Worm (Caenorhabditis elegans) whole organism, midembryonic: ENCODE results near the gene clec-75.
A peak's percentile ranks its signal among the peaks of the same experiment; 100 is the strongest.

ENCODE experiments used
- T22C8.4 ChIP-seq: fragments of 200-800 bp; sonication (Bioruptor generic); IDR thresholded peaks from 2 replicates; pipeline ENCODE4 v1.3.6; 2022; ENCODE audit warnings: missing genetic modification characterization, missing compliant biosample characterization
- cog-1 ChIP-seq: sonication (generic microtip); optimal IDR thresholded peaks from 2 replicates; lab custom pipeline; 2016; ENCODE audit warnings: missing genetic modification characterization, missing compliant biosample characterization
- flt-1 ChIP-seq: fragments of 200-800 bp; sonication (Bioruptor generic); IDR thresholded peaks from 2 replicates; pipeline ENCODE4 v1.3.6; 2022; ENCODE audit warnings: missing genetic modification characterization, missing compliant biosample characterization
- klf-2 ChIP-seq: fragments of 200-800 bp; sonication (Bioruptor generic); conservative IDR thresholded peaks from 2 replicates; pipeline ENCODE4 v1.3.6; 2022; ENCODE audit warnings: missing genetic modification reagents, missing genetic modification characterization, missing compliant biosample characterization
- med-1 ChIP-seq: sonication (generic microtip); optimal IDR thresholded peaks from 2 replicates; lab custom pipeline; 2017; ENCODE audit warnings: missing genetic modification characterization, mild to moderate bottlenecking, missing compliant biosample characterization, antibody characterized with exemption, missing genetic modification reagents; ENCODE audit not compliant: insufficient read depth
- ref-1 ChIP-seq: fragments of 200-800 bp; sonication (Bioruptor generic); conservative IDR thresholded peaks from 2 replicates; pipeline ENCODE4 v1.3.6; 2022; ENCODE audit warnings: missing genetic modification reagents, missing genetic modification characterization, missing compliant biosample characterization
- tab-1 ChIP-seq: fragments of 200-800 bp; sonication (Bioruptor generic); IDR thresholded peaks from 2 replicates; pipeline ENCODE4 v1.3.6; 2022; ENCODE audit warnings: missing genetic modification characterization, missing compliant biosample characterization
- ztf-23 ChIP-seq: fragments of 200-800 bp; sonication (Bioruptor generic); IDR thresholded peaks from 2 replicates; pipeline ENCODE4 v1.3.6; 2022; ENCODE audit warnings: missing genetic modification reagents, missing genetic modification characterization, missing compliant biosample characterization
- ztf-29 ChIP-seq: fragments of 200-800 bp; sonication (Bioruptor generic); IDR thresholded peaks from 2 replicates; pipeline ENCODE4 v1.3.6; 2022; ENCODE audit warnings: missing genetic modification reagents, missing genetic modification characterization, missing compliant biosample characterization

clec-75 gene

DNA sequence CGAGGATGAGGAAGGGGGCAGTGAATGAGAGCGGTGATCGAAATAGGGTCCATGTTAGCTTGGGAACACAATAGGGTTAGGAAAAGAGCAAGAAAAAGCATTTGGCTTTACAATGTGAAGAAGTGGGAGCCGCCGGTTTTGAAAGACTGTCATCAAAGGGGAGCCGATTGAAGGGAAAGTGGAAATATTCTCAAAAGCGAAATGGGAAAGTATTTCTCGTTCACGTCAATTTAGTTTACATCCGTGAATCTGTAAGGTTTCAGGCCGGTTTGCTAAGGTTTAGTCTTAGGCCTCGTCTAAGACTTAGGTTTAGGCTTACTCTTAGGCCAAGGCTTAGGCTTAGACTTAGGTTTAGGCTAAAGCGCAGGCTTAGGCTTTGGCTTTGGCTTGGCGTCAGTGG lies 34.9 kb downstream of the clec-75 start, which contains the start of gene F47C12.7:
Gene F47C12.7 (minus strand): TSS at position 101 of the 400 bp plus-strand sequence.
- TF ChIP-seq ztf-23 (GFP tag; lab: Robert Waterston, UW), result no peak

DNA sequence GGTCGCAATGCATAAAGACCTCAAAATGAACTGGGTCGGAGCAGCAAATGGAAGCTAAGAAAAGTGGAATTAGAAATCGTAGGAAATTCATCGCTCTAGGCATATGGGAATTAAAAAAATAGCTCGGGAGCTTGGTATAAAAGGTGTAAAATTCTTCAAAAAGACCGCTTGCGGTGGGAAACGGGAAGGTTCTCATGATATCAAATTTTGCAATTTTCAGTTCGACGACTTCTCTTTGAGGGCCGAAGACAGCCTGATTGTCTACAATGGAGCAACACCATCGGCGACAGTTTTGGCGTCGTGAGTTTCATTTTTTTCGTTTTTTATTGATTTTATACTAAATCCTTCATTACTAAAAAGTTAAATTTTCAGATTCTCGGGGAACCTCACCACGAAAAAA lies 38.0 kb downstream of the clec-75 start, which contains the start of gene F47C12.8:
Gene F47C12.8 (minus strand): TSS at position 101 of the 400 bp plus-strand sequence.
- TF ChIP-seq flt-1 (GFP tag; lab: Robert Waterston, UW), result no peak
- no peak for TF ChIP-seq cog-1 (tag; lab: Kevin White, UChicago)
- TF ChIP-seq ref-1 (GFP tag; lab: Robert Waterston, UW), result no peak

DNA sequence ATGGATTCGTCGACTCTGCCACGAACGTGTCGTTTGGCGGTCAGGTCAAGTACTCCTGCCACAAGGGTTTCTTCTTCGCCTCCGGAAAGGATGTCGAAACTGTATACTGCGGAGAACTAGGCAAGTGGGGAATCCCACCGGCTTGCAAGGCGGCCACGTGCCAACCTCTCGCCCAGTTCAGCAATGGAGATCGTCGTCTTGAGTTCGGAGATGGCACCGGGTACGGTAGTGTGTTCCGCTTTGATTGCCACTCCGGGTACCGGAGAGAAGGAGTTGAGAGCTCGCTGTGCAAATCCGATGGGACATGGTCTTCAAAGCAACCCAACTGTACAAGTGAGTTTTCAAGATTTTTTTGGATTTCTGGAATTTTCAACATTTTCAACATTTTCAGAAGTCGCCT lies 39.1 kb downstream of the clec-75 start:
- TF ChIP-seq klf-2 (GFP tag; lab: Robert Waterston, UW), result no peak
- TF ChIP-seq cog-1 (tag; lab: Kevin White, UChicago), result no peak
- TF ChIP-seq tab-1, result no peak
- no peak for TF ChIP-seq ref-1 (GFP tag; lab: Robert Waterston, UW)
- TF ChIP-seq med-1 (GFP tag; lab: Kevin White, UChicago), result no peak
- TF ChIP-seq flt-1 (GFP tag; lab: Robert Waterston, UW), result no peak
- TF ChIP-seq ztf-29 (GFP tag; lab: Robert Waterston, UW), result no peak
- TF ChIP-seq T22C8.4, result no peak
- TF ChIP-seq ztf-23 (GFP tag; lab: Robert Waterston, UW), result no peak

DNA sequence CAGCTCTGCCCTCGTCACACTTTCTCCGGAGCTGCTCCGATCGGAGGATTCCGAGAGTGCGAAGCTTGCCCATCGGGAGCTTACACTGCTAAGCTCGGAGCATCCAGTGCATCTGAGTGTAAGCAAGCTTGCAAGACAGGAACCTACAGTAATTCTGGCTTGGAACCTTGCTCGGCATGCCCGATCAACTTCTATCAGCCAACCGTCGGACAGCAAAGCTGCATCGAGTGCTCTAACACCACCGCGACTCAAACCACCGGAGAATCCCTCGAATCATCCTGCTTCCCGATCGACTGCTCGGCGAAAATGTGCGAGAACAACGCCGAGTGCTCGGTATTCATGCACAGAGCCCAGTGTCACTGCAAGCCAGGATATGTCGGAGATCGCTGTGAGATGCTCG lies 43.7 kb downstream of the clec-75 start:
- TF ChIP-seq ref-1 (GFP tag; lab: Robert Waterston, UW) (no peak), ztf-23 (GFP tag; lab: Robert Waterston, UW) (no peak), cog-1 (tag; lab: Kevin White, UChicago) (no peak), T22C8.4 (no peak), klf-2 (GFP tag; lab: Robert Waterston, UW) (no peak), flt-1 (GFP tag; lab: Robert Waterston, UW) (no peak)

DNA sequence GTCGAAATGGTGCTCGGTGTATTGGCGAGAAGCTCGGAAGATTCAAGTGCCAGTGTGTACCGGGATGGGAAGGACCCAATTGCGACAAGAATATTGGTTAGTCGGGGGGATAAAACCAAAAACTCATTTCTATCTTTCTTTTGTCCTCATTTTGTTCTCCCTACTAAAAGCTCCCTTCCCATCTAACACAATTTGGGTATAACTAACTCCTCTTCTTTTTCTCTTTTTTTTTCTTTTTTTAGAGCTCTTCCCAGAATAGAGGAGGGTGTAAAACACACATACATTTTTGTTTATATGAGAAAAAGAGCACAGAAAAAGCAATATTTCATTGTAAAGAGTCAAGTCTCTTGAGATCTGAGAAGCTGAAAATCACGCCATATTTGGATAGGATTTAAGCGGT lies 44.6 kb downstream of the clec-75 start:
- TF ChIP-seq flt-1 (GFP tag; lab: Robert Waterston, UW) (no peak), ref-1 (GFP tag; lab: Robert Waterston, UW) (no peak), ztf-29 (GFP tag; lab: Robert Waterston, UW) (no peak), tab-1 (no peak), cog-1 (tag; lab: Kevin White, UChicago) (no peak), med-1 (GFP tag; lab: Kevin White, UChicago) (no peak), ztf-23 (GFP tag; lab: Robert Waterston, UW) (no peak), klf-2 (GFP tag; lab: Robert Waterston, UW) (no peak), T22C8.4 (no peak)

DNA sequence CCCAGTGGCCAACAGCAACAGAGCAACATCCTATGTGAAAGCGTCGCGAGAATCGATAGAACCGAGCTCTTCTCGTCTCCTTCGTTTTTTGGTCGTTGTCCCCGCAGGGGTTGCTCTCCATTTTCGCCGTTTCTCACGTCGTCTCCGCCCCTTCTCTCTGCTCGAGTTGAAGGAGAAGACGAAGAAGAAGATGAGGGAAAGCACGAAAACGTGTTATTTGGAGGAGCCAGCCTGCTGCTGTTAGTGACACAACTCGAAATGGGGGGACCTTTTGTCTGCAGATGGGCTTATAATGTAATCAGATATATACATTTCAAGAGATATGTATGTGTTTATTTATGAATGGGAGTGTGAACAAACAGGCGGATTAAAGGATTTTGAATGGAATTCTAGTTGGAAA lies 47.2 kb downstream of the clec-75 start, which contains the start of gene W02C12.2:
Gene W02C12.2 (minus strand): TSS at position 277 of the 400 bp plus-strand sequence.
- TF ChIP-seq flt-1 (GFP tag; lab: Robert Waterston, UW) (no peak), ztf-23 (GFP tag; lab: Robert Waterston, UW) (peak; percentile 14; the same call in 1 of the 2 replicates)

DNA sequence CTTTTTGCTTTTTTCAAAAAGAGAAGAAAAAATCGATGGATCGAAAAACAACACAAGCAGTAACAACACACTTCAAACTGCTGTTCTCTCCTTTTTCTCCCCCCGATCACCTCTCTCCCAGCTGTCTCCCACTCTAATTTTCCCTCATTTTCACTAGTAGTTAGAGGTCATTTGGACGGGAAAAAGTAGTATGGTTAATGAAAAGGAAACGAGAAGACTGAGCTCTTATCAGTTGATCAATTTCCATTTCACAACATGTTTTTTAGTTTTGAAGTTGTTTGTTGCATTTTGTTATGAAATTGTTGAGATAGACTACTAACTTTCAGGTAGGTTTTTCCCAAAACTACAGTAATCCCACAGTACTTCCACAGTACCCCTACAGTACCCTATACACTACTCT lies 47.9 kb downstream of the clec-75 start:
- TF ChIP-seq med-1 (GFP tag; lab: Kevin White, UChicago) (no peak), T22C8.4 (no peak), tab-1 (no peak), klf-2 (GFP tag; lab: Robert Waterston, UW) (no peak), flt-1 (GFP tag; lab: Robert Waterston, UW) (no peak), ztf-23 (GFP tag; lab: Robert Waterston, UW) (no peak), cog-1 (tag; lab: Kevin White, UChicago) (no peak), ref-1 (GFP tag; lab: Robert Waterston, UW) (no peak), ztf-29 (GFP tag; lab: Robert Waterston, UW) (no peak)

DNA sequence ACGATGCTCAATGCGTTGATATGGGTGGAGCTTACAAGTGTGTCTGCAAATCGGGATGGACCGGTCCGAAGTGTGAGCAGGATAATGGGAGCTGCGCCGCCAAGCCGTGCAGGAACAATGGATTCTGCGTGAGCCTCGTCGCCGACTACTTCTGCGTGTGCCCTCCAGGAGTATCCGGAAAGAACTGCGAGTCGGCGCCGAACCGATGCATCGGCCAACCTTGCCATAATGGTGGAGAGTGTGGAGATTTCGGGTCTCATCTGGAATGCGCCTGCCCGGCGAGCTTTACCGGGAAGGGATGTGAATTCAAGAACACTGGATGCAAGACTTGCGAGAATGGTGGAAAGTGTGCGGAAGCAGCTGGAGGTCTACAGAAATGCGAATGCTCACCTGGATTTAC lies 49.4 kb downstream of the clec-75 start:
- TF ChIP-seq klf-2 (GFP tag; lab: Robert Waterston, UW) (no peak), T22C8.4 (no peak), ztf-23 (GFP tag; lab: Robert Waterston, UW) (no peak)
